Worm (Caenorhabditis elegans) whole organism, L2 larva: ENCODE results near the gene ZK546.2.

Source experiments
- C34F6.9 ChIP-seq: fragments of 150-350 bp; optimal IDR thresholded peaks from 2 replicates; lab custom pipeline; 2014; ENCODE audit warnings: missing biosample characterization, missing genetic modification characterization
- F13H6.1 ChIP-seq: sonication (generic microtip); optimal IDR thresholded peaks from 2 replicates; lab custom pipeline; 2016; ENCODE audit warnings: missing genetic modification characterization, missing compliant biosample characterization
- R02D3.7 ChIP-seq: fragments of 150-350 bp; optimal IDR thresholded peaks from 2 replicates; lab custom pipeline; 2014; ENCODE audit warnings: missing biosample characterization, missing genetic modification characterization
- Y55F3AM.14 ChIP-seq: fragments of 200-800 bp; sonication (Bioruptor generic); optimal IDR thresholded peaks from 2 replicates; lab custom pipeline; 2018; ENCODE audit warnings: mild to moderate bottlenecking, missing genetic modification characterization, missing compliant biosample characterization
- ZK546.5 ChIP-seq: sonication (generic microtip); optimal IDR thresholded peaks from 2 replicates; lab custom pipeline; 2017; ENCODE audit warnings: missing biosample characterization, missing genetic modification characterization
- alr-1 ChIP-seq: fragments of 150-350 bp; optimal IDR thresholded peaks from 2 replicates; lab custom pipeline; 2014; ENCODE audit warnings: missing biosample characterization, missing genetic modification characterization
- ama-1 ChIP-seq: fragments of 150-350 bp; optimal IDR thresholded peaks from 2 replicates; lab custom pipeline; 2018; ENCODE audit warnings: inconsistent platforms
- blmp-1 ChIP-seq: sonication (generic microtip); optimal IDR thresholded peaks from 2 replicates; lab custom pipeline; 2017; ENCODE audit warnings: missing genetic modification characterization, mild to moderate bottlenecking, missing compliant biosample characterization, antibody characterized with exemption, moderate library complexity; ENCODE audit not compliant: insufficient read depth
- ceh-16 ChIP-seq: fragments of 150-350 bp; optimal IDR thresholded peaks from 2 replicates; lab custom pipeline; 2014; ENCODE audit warnings: missing biosample characterization, missing genetic modification characterization
- ceh-82 ChIP-seq: fragments of 150-350 bp; optimal IDR thresholded peaks from 2 replicates; lab custom pipeline; 2014; ENCODE audit warnings: missing biosample characterization, missing genetic modification characterization
- crh-2 ChIP-seq: sonication (generic microtip); optimal IDR thresholded peaks from 2 replicates; lab custom pipeline; 2017; ENCODE audit warnings: missing biosample characterization, missing genetic modification characterization
- dmd-4 ChIP-seq: sonication (generic microtip); optimal IDR thresholded peaks from 2 replicates; lab custom pipeline; 2017; ENCODE audit warnings: missing biosample characterization, missing genetic modification characterization
- egl-27 ChIP-seq: sonication (generic microtip); optimal IDR thresholded peaks from 3 replicates; lab custom pipeline; 2017; ENCODE audit warnings: missing biosample characterization, missing genetic modification reagents, missing genetic modification characterization
- elt-1 ChIP-seq: fragments of 150-350 bp; optimal IDR thresholded peaks from 2 replicates; lab custom pipeline; 2014; ENCODE audit warnings: missing biosample characterization, missing genetic modification characterization
- elt-3 ChIP-seq: sonication (generic microtip); optimal IDR thresholded peaks from 2 replicates; lab custom pipeline; 2017; ENCODE audit warnings: missing biosample characterization, missing genetic modification characterization
- fos-1 ChIP-seq: fragments of 150-350 bp; optimal IDR thresholded peaks from 2 replicates; lab custom pipeline; 2014; ENCODE audit warnings: missing biosample characterization, missing genetic modification characterization
- gmeb-1 ChIP-seq: fragments of 150-350 bp; optimal IDR thresholded peaks from 2 replicates; lab custom pipeline; 2014; ENCODE audit warnings: missing biosample characterization, missing genetic modification characterization
- lin-11 ChIP-seq: fragments of 150-350 bp; sonication (generic microtip); optimal IDR thresholded peaks from 2 replicates; lab custom pipeline; 2014; ENCODE audit warnings: missing biosample characterization, missing genetic modification characterization, inconsistent platforms, mixed read lengths
- lin-13 ChIP-seq: fragments of 150-350 bp; optimal IDR thresholded peaks from 2 replicates; lab custom pipeline; 2014; ENCODE audit warnings: missing biosample characterization, missing genetic modification reagents, missing genetic modification characterization
- lin-39 ChIP-seq: fragments of 150-350 bp; optimal IDR thresholded peaks from 2 replicates; lab custom pipeline; 2014; ENCODE audit warnings: missing biosample characterization, missing genetic modification reagents, missing genetic modification characterization
- lsy-2 ChIP-seq, 2 experiments: fragments of 150-350 bp in 1 of 2; sonication (generic microtip) in 1 of 2; optimal IDR thresholded peaks; 2 replicates each; lab custom pipeline; 2014 to 2017; ENCODE audit warnings: missing biosample characterization in 2 of 2, missing genetic modification characterization in 2 of 2
- mab-5 ChIP-seq: fragments of 150-350 bp; optimal IDR thresholded peaks from 2 replicates; lab custom pipeline; 2014; ENCODE audit warnings: missing biosample characterization, missing genetic modification characterization
- mbf-1 ChIP-seq: sonication (generic microtip); optimal IDR thresholded peaks from 2 replicates; lab custom pipeline; 2017; ENCODE audit warnings: missing biosample characterization, missing genetic modification characterization
- nhr-10 ChIP-seq: sonication (generic microtip); optimal IDR thresholded peaks from 2 replicates; lab custom pipeline; 2017; ENCODE audit warnings: missing biosample characterization, missing genetic modification characterization
- nhr-12 ChIP-seq: fragments of 150-350 bp; optimal IDR thresholded peaks from 2 replicates; lab custom pipeline; 2014; ENCODE audit warnings: missing biosample characterization, missing genetic modification characterization
- nhr-129 ChIP-seq: fragments of 150-350 bp; optimal IDR thresholded peaks from 2 replicates; lab custom pipeline; 2014; ENCODE audit warnings: missing biosample characterization, missing genetic modification characterization
- nhr-21 ChIP-seq: fragments of 150-350 bp; optimal IDR thresholded peaks from 2 replicates; lab custom pipeline; 2014; ENCODE audit warnings: missing biosample characterization, missing genetic modification characterization
- nhr-23 ChIP-seq: fragments of 150-350 bp; optimal IDR thresholded peaks from 2 replicates; lab custom pipeline; 2014; ENCODE audit warnings: missing biosample characterization, missing genetic modification reagents, missing genetic modification characterization
- nhr-6 ChIP-seq: fragments of 150-350 bp; optimal IDR thresholded peaks from 2 replicates; lab custom pipeline; 2014; ENCODE audit warnings: missing biosample characterization, missing genetic modification characterization
- nhr-77 ChIP-seq: fragments of 150-350 bp; optimal IDR thresholded peaks from 2 replicates; lab custom pipeline; 2014; ENCODE audit warnings: missing biosample characterization, missing genetic modification characterization
- peb-1 ChIP-seq: fragments of 150-350 bp; optimal IDR thresholded peaks from 2 replicates; lab custom pipeline; 2014; ENCODE audit warnings: missing biosample characterization, missing genetic modification characterization
- skn-1 ChIP-seq: sonication (generic microtip); optimal IDR thresholded peaks from 2 replicates; lab custom pipeline; 2017; ENCODE audit warnings: missing biosample characterization, missing genetic modification characterization
- sma-3 ChIP-seq: sonication (generic microtip); optimal IDR thresholded peaks from 2 replicates; lab custom pipeline; 2016; ENCODE audit warnings: missing genetic modification reagents, missing genetic modification characterization, missing compliant biosample characterization
- sma-9 ChIP-seq, 2 experiments: fragments of 150-350 bp in 1 of 2; sonication (generic microtip) in 1 of 2; optimal IDR thresholded peaks; 2 replicates each; lab custom pipeline; 2014 to 2016; ENCODE audit warnings: missing genetic modification characterization in 2 of 2, mild to moderate bottlenecking in 1 of 2, missing biosample characterization in 1 of 2, missing compliant biosample characterization in 1 of 2, missing genetic modification reagents in 1 of 2, moderate library complexity in 1 of 2
- snpc-4 ChIP-seq: fragments of 150-350 bp; optimal IDR thresholded peaks from 2 replicates; lab custom pipeline; 2014; ENCODE audit warnings: missing biosample characterization, missing genetic modification characterization
- unc-39 ChIP-seq: fragments of 150-350 bp; optimal IDR thresholded peaks from 2 replicates; lab custom pipeline; 2014; ENCODE audit warnings: missing biosample characterization, missing genetic modification characterization
- unc-55 ChIP-seq: fragments of 150-350 bp; sonication (generic microtip); optimal IDR thresholded peaks from 3 replicates; lab custom pipeline; 2014; ENCODE audit warnings: missing biosample characterization, missing genetic modification reagents, missing genetic modification characterization
- zag-1 ChIP-seq: fragments of 150-350 bp; optimal IDR thresholded peaks from 2 replicates; lab custom pipeline; 2014; ENCODE audit warnings: missing biosample characterization, missing genetic modification characterization
- ztf-1 ChIP-seq: fragments of 200-800 bp; sonication (Bioruptor generic); conservative IDR thresholded peaks from 2 replicates; pipeline ENCODE4 v1.3.6; 2022; ENCODE audit warnings: missing genetic modification characterization, missing compliant biosample characterization
- ztf-11 ChIP-seq: sonication (generic microtip); optimal IDR thresholded peaks from 2 replicates; lab custom pipeline; 2017; ENCODE audit warnings: missing biosample characterization, missing genetic modification characterization
- ztf-4 ChIP-seq: fragments of 150-350 bp; optimal IDR thresholded peaks from 2 replicates; lab custom pipeline; 2014; ENCODE audit warnings: missing biosample characterization, missing genetic modification characterization

The ZK546.2 gene

DNA sequence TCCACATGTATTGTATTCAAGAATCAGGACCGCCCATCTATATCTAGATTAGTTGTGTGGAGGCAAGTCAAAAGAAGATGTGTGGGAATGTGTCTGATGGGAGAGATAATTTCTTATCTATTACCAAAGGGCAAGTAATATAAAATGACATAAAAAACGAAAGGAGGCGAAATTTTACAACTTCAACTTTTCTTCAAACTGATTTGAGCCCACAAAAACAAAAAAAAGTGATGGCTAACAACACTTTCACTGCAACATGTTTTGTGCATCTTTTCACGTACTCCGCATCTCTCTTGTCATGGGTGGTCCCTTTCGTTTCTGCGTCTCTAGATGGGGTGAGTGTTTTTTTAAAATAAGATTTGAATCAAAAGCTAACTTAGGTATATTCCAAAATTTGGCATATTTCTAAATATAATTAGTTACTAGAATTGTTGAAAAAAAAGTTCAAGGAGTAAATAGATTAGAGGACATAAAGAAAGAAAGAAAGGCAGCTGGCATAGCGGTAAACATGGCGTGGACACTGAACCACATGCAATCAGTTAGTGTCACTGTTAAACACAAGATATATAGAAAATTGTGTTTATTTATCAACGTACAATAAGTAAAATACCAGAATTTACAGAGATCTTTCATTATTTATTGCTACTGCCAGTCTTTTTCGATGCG is 4.2 kb upstream of the ZK546.2 start, which contains the start of gene ZK546.19 (continued):
- no peak for TF ChIP-seq ztf-11 (tag; lab: Kevin White, UChicago)
- no peak for TF ChIP-seq nhr-12 (tag; lab: Kevin White, UChicago)
- TF ChIP-seq ZK546.5 (tag; lab: Kevin White, UChicago), result no peak
- TF ChIP-seq ztf-1 (GFP tag; lab: Robert Waterston, UW), result no peak
- no peak for TF ChIP-seq blmp-1 (tag; lab: Kevin White, UChicago)
- TF ChIP-seq ztf-4 (tag; lab: Kevin White, UChicago), result no peak
- TF ChIP-seq ama-1, result no peak
- TF ChIP-seq, all 48 proteins: peak for 11

ce11 chrII:4942397-4942796 is 3.4 kb upstream of the ZK546.2 start:
- TF ChIP-seq nhr-129 (tag; lab: Kevin White, UChicago) (peak; percentile 72), egl-27 (tag; lab: Kevin White, UChicago) (no peak), F13H6.1 (tag; lab: Kevin White, UChicago) (peak; percentile 27), elt-3 (tag; lab: Kevin White, UChicago) (no peak), skn-1 (tag; lab: Kevin White, UChicago) (no peak), C34F6.9 (tag; lab: Kevin White, UChicago) (peak; percentile 27), crh-2 (no peak), Y55F3AM.14 (peak; percentile 19), lin-13 (GFP tag; lab: Kevin White, UChicago) (no peak), gmeb-1 (peak; percentile 22), dmd-4 (tag; lab: Kevin White, UChicago) (no peak), snpc-4 (tag; lab: Kevin White, UChicago) (no peak), ama-1 (peak; percentile 31), mbf-1 (tag; lab: Kevin White, UChicago) (no peak), nhr-12 (tag; lab: Kevin White, UChicago) (no peak), unc-39 (tag; lab: Kevin White, UChicago) (no peak), lin-39 (tag; lab: Kevin White, UChicago) (no peak), nhr-10 (tag; lab: Kevin White, UChicago) (no peak), sma-9 (GFP tag; optimal IDR thresholded peaks at IDR 0.05; lab: Kevin White, UChicago) (peak; percentile 34), sma-9 (tag; optimal IDR thresholded peaks at IDR 0.05; lab: Kevin White, UChicago) (no peak), fos-1 (peak; percentile 6), ztf-4 (tag; lab: Kevin White, UChicago) (no peak), peb-1 (tag; lab: Kevin White, UChicago) (no peak), lsy-2 (tag; optimal IDR thresholded peaks at IDR 0.05; lab: Kevin White, UChicago) (peak in 1 of 2 experiments; percentile 13), mab-5 (tag; lab: Kevin White, UChicago) (no peak), unc-55 (GFP tag; lab: Kevin White, UChicago) (peak; percentile 7), blmp-1 (tag; lab: Kevin White, UChicago) (no peak), elt-1 (tag; lab: Kevin White, UChicago) (no peak), nhr-6 (tag; lab: Kevin White, UChicago) (no peak), nhr-77 (tag; lab: Kevin White, UChicago) (no peak), sma-3 (GFP tag; lab: Kevin White, UChicago) (peak; percentile 52), ceh-16 (no peak), R02D3.7 (tag; lab: Kevin White, UChicago) (no peak), alr-1 (tag; lab: Kevin White, UChicago) (no peak), nhr-23 (tag; lab: Kevin White, UChicago) (no peak), ceh-82 (tag; lab: Kevin White, UChicago) (no peak), nhr-21 (tag; lab: Kevin White, UChicago) (no peak), lin-11 (tag; lab: Kevin White, UChicago) (peak; percentile 27)

DNA sequence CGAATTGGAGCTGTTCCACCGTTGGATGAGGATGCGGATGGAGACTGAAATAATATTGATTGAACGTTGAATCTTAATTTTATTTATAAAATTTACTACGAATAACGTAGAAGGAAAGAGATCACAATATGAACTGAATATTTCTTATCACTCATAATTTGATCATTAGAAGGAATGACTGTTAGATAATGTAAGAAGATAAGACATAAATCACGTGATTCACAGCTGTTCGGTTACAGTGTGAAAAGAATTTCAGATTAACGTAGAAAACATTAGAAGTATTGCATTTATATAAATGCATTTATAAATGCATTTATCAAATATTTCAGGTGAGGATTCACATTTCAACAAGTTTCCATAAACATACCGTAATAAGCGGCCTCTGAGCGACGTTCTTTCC is 3.0 kb upstream of the ZK546.2 start:
- TF ChIP-seq zag-1 (tag; lab: Kevin White, UChicago), result no peak
- TF ChIP-seq sma-9 (GFP tag; optimal IDR thresholded peaks at IDR 0.05; lab: Kevin White, UChicago), result peak; percentile 40
- TF ChIP-seq sma-9 (tag; optimal IDR thresholded peaks at IDR 0.05; lab: Kevin White, UChicago), result no peak
- TF ChIP-seq crh-2, result peak; percentile 19
- no peak for TF ChIP-seq nhr-77 (tag; lab: Kevin White, UChicago)
- no peak for TF ChIP-seq unc-55 (GFP tag; lab: Kevin White, UChicago)
- TF ChIP-seq sma-3 (GFP tag; lab: Kevin White, UChicago), result no peak
- TF ChIP-seq nhr-12 (tag; lab: Kevin White, UChicago), result no peak
- TF ChIP-seq F13H6.1 (tag; lab: Kevin White, UChicago), result no peak
- no peak for TF ChIP-seq C34F6.9 (tag; lab: Kevin White, UChicago)
- TF ChIP-seq elt-1 (tag; lab: Kevin White, UChicago), result no peak
- TF ChIP-seq lin-39 (tag; lab: Kevin White, UChicago), result no peak
- TF ChIP-seq gmeb-1, result peak; percentile 7
- peak; percentile 75 for TF ChIP-seq fos-1
- no peak for TF ChIP-seq elt-3 (tag; lab: Kevin White, UChicago)
